Worm (Caenorhabditis elegans) whole organism, L3 larva: ENCODE measurements around the gene R11G10.3.

Experiments used
- R02D3.7 ChIP-seq: fragments of 150-350 bp; optimal IDR thresholded peaks from 2 replicates; lab custom pipeline; 2014; ENCODE audit warnings: missing biosample characterization, missing genetic modification characterization
- ZK546.5 ChIP-seq: sonication (generic microtip); optimal IDR thresholded peaks from 2 replicates; lab custom pipeline; 2017; ENCODE audit warnings: missing biosample characterization, missing genetic modification characterization
- aly-2 ChIP-seq: fragments of 150-350 bp; optimal IDR thresholded peaks from 2 replicates; lab custom pipeline; 2014; ENCODE audit warnings: missing biosample characterization, missing genetic modification characterization
- ama-1 ChIP-seq: fragments of 150-350 bp; optimal IDR thresholded peaks from 2 replicates; lab custom pipeline; 2018
- ceh-28 ChIP-seq: fragments of 150-350 bp; optimal IDR thresholded peaks from 2 replicates; lab custom pipeline; 2014; ENCODE audit warnings: missing biosample characterization, missing genetic modification reagents, missing genetic modification characterization
- ceh-82 ChIP-seq: fragments of 150-350 bp; optimal IDR thresholded peaks from 2 replicates; lab custom pipeline; 2014; ENCODE audit warnings: missing biosample characterization, missing genetic modification characterization
- ceh-9 ChIP-seq: sonication (generic microtip); optimal IDR thresholded peaks from 2 replicates; lab custom pipeline; 2018; ENCODE audit warnings: missing biosample characterization, missing genetic modification characterization
- daf-12 ChIP-seq: fragments of 150-350 bp; optimal IDR thresholded peaks from 2 replicates; lab custom pipeline; 2014; ENCODE audit warnings: missing biosample characterization, missing genetic modification reagents, missing genetic modification characterization
- egl-5 ChIP-seq: fragments of 150-350 bp; optimal IDR thresholded peaks from 2 replicates; lab custom pipeline; 2017; ENCODE audit warnings: missing biosample characterization, missing genetic modification reagents, missing genetic modification characterization, inconsistent platforms
- eor-1 ChIP-seq, 2 experiments: fragments of 150-350 bp; optimal IDR thresholded peaks; 2 replicates each; lab custom pipeline; 2014 to 2018; ENCODE audit warnings: missing biosample characterization in 2 of 2, missing genetic modification characterization in 2 of 2
- fkh-10 ChIP-seq: sonication (generic microtip); optimal IDR thresholded peaks from 2 replicates; lab custom pipeline; 2017; ENCODE audit warnings: missing biosample characterization, missing genetic modification reagents, missing genetic modification characterization
- fkh-2 ChIP-seq: fragments of 150-350 bp; optimal IDR thresholded peaks from 2 replicates; lab custom pipeline; 2014; ENCODE audit warnings: missing biosample characterization, missing genetic modification reagents, missing genetic modification characterization
- fos-1 ChIP-seq: fragments of 150-350 bp; optimal IDR thresholded peaks from 2 replicates; lab custom pipeline; 2014; ENCODE audit warnings: missing biosample characterization, missing genetic modification characterization
- hmg-11 ChIP-seq: sonication (generic microtip); optimal IDR thresholded peaks from 2 replicates; lab custom pipeline; 2016; ENCODE audit warnings: missing genetic modification characterization, missing compliant biosample characterization
- jun-1 ChIP-seq: fragments of 150-350 bp; optimal IDR thresholded peaks from 2 replicates; lab custom pipeline; 2014; ENCODE audit warnings: missing biosample characterization, missing genetic modification reagents, missing genetic modification characterization
- lin-39 ChIP-seq: fragments of 150-350 bp; optimal IDR thresholded peaks from 2 replicates; lab custom pipeline; 2018; ENCODE audit warnings: missing biosample characterization, missing genetic modification reagents, missing genetic modification characterization
- lsy-12 ChIP-seq: sonication (generic microtip); optimal IDR thresholded peaks from 2 replicates; lab custom pipeline; 2016; ENCODE audit warnings: mild to moderate bottlenecking, missing genetic modification characterization, missing compliant biosample characterization
- mdl-1 ChIP-seq: fragments of 150-350 bp; optimal IDR thresholded peaks from 2 replicates; lab custom pipeline; 2014; ENCODE audit warnings: missing biosample characterization, missing genetic modification characterization
- nfya-1 ChIP-seq: sonication (generic microtip); optimal IDR thresholded peaks from 2 replicates; lab custom pipeline; 2017; ENCODE audit warnings: missing genetic modification characterization, mild to moderate bottlenecking, missing compliant biosample characterization, antibody characterized with exemption, moderate library complexity; ENCODE audit not compliant: insufficient read depth
- nhr-11 ChIP-seq: fragments of 150-350 bp; optimal IDR thresholded peaks from 2 replicates; lab custom pipeline; 2014; ENCODE audit warnings: missing biosample characterization, missing genetic modification characterization
- nhr-12 ChIP-seq: fragments of 150-350 bp; optimal IDR thresholded peaks from 2 replicates; lab custom pipeline; 2014; ENCODE audit warnings: missing biosample characterization, missing genetic modification characterization
- nhr-23 ChIP-seq: fragments of 150-350 bp; optimal IDR thresholded peaks from 2 replicates; lab custom pipeline; 2014; ENCODE audit warnings: missing biosample characterization, missing genetic modification reagents, missing genetic modification characterization
- nhr-237 ChIP-seq: fragments of 150-350 bp; optimal IDR thresholded peaks from 2 replicates; lab custom pipeline; 2014; ENCODE audit warnings: missing biosample characterization, missing genetic modification characterization
- nhr-28 ChIP-seq: fragments of 150-350 bp; optimal IDR thresholded peaks from 2 replicates; lab custom pipeline; 2014; ENCODE audit warnings: missing biosample characterization, missing genetic modification characterization
- nhr-43 ChIP-seq: sonication (generic microtip); optimal IDR thresholded peaks from 2 replicates; lab custom pipeline; 2016; ENCODE audit warnings: mild to moderate bottlenecking, missing genetic modification characterization, missing compliant biosample characterization; ENCODE audit not compliant: poor library complexity, severe bottlenecking
- nhr-67 ChIP-seq: fragments of 150-350 bp; optimal IDR thresholded peaks from 2 replicates; lab custom pipeline; 2014; ENCODE audit warnings: missing biosample characterization, missing genetic modification characterization
- nhr-76 ChIP-seq: fragments of 150-350 bp; sonication (generic microtip); optimal IDR thresholded peaks from 5 replicates; lab custom pipeline; 2014; ENCODE audit warnings: missing biosample characterization, missing genetic modification characterization
- nhr-77 ChIP-seq: fragments of 150-350 bp; optimal IDR thresholded peaks from 2 replicates; lab custom pipeline; 2014; ENCODE audit warnings: missing biosample characterization, missing genetic modification characterization
- pha-4 ChIP-seq: fragments of 150-350 bp; optimal IDR thresholded peaks from 2 replicates; lab custom pipeline; 2014; ENCODE audit warnings: missing biosample characterization, missing genetic modification reagents, missing genetic modification characterization
- pqm-1 ChIP-seq: fragments of 150-350 bp; optimal IDR thresholded peaks from 2 replicates; lab custom pipeline; 2017; ENCODE audit warnings: missing biosample characterization, missing genetic modification characterization, inconsistent platforms
- skn-1 ChIP-seq: fragments of 150-350 bp; optimal IDR thresholded peaks from 2 replicates; lab custom pipeline; 2014; ENCODE audit warnings: missing biosample characterization, missing genetic modification characterization
- tbx-2 ChIP-seq: sonication (generic microtip); optimal IDR thresholded peaks from 2 replicates; lab custom pipeline; 2016; ENCODE audit warnings: mild to moderate bottlenecking, missing genetic modification characterization, missing compliant biosample characterization
- unc-39 ChIP-seq: sonication (generic microtip); optimal IDR thresholded peaks from 4 replicates; lab custom pipeline; 2017; ENCODE audit warnings: missing biosample characterization, missing genetic modification characterization
- unc-62 ChIP-seq: fragments of 150-350 bp; sonication (generic microtip); optimal IDR thresholded peaks from 4 replicates; lab custom pipeline; 2014; ENCODE audit warnings: missing biosample characterization, missing genetic modification reagents, missing genetic modification characterization
- ztf-11 ChIP-seq: fragments of 150-350 bp; optimal IDR thresholded peaks from 2 replicates; lab custom pipeline; 2014; ENCODE audit warnings: missing biosample characterization, missing genetic modification characterization
- ztf-4 ChIP-seq: fragments of 150-350 bp; optimal IDR thresholded peaks from 2 replicates; lab custom pipeline; 2014; ENCODE audit warnings: missing biosample characterization, missing genetic modification characterization

The R11G10.3 gene

DNA sequence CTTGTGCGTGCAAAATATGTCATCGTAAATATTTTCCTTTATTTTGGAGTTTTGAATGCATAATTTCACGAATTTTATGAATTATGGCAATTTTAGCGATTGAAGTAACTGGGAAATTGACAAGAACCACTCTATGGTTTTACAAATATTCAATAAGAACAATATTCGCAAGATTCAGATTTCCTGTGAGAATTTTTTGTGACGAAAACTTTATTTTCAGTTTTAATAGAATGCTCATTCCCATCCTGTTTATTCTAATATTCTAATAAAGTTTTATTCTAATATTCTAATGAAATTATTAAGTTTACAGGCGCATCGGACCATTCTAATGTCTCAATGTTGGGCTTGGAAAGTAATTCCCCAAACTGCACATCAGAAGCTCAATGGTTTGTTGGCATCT lies at the start of gene R11G10.3:
R11G10.3 (plus strand) TSS at position 301 of the 400 bp plus-strand sequence.
- no peak for TF ChIP-seq unc-62
- no peak for TF ChIP-seq ceh-28 (tag; lab: Kevin White, UChicago)
- no peak for TF ChIP-seq mdl-1 (tag; lab: Kevin White, UChicago)
- no peak for TF ChIP-seq R02D3.7 (tag; lab: Kevin White, UChicago)
- TF ChIP-seq nhr-11 (tag; lab: Kevin White, UChicago): no peak
- TF ChIP-seq, all 47 proteins: peak for 0

DNA sequence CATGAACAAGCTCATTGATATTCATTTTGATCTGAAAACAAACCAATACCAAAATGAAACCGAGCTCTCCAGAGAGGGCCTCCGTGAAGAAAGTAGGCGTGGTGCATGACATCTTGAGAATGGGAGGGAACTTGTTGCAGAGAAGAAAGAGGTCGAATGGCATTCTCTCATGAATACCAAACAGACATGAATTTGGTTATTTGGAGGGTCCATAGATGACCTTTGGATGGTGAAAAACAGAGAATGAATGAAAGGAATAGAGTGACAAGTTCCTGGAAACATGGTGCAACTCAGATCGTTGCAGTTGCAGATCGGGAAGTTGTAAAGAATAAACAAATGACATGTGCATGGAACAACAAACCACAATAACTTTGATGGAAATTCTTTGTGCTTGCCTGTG lies 46.9 kb upstream of the R11G10.3 start, which contains the start of gene T10G3.8:
T10G3.8 (minus strand) TSS at position 101 of the 400 bp plus-strand sequence.
- TF ChIP-seq R02D3.7 (tag; lab: Kevin White, UChicago) (no peak), nhr-11 (tag; lab: Kevin White, UChicago) (no peak), nhr-237 (tag; lab: Kevin White, UChicago) (no peak), nhr-23 (tag; lab: Kevin White, UChicago) (no peak), lin-39 (tag; lab: Kevin White, UChicago) (no peak), nfya-1 (tag; lab: Kevin White, UChicago) (no peak), ztf-4 (tag; lab: Kevin White, UChicago) (no peak), hmg-11 (tag; lab: Kevin White, UChicago) (no peak), fkh-2 (no peak), egl-5 (no peak), nhr-67 (tag; lab: Kevin White, UChicago) (no peak), daf-12 (no peak), unc-39 (tag; lab: Kevin White, UChicago) (no peak)

DNA sequence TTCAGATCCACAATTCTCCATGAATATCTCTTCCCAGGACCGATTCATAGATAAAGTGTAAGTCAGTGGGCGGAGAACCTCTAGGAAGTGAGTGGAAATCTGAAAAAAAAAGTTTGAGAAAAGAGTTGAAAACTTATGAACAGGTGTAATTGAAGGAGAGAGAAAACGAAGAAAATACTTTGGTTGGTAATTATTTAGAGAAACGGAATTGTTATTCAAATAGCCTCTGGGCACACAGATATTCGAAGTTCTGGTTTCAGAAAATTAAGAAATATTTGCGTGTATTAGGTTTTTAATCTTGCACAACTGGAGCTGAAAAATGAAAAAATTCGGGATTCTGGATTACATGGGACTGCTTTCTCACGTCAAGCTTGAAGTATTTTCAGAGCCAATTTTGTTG lies 43.5 kb upstream of the R11G10.3 start, which contains the start of gene T10G3.2:
T10G3.2 (minus strand) TSS at position 101 of the 400 bp plus-strand sequence.
- no peak for TF ChIP-seq fos-1
- TF ChIP-seq pqm-1 (tag; lab: Kevin White, UChicago): no peak
- no peak for TF ChIP-seq lin-39 (tag; lab: Kevin White, UChicago)
- TF ChIP-seq ama-1 (lab: Kevin White, UChicago): no peak
- no peak for TF ChIP-seq ztf-11 (tag; lab: Kevin White, UChicago)
- TF ChIP-seq aly-2 (tag; lab: Kevin White, UChicago): no peak
- TF ChIP-seq nhr-67 (tag; lab: Kevin White, UChicago): no peak
- no peak for TF ChIP-seq eor-1 (tag; optimal IDR thresholded peaks at IDR 0.05; lab: Kevin White, UChicago)

DNA sequence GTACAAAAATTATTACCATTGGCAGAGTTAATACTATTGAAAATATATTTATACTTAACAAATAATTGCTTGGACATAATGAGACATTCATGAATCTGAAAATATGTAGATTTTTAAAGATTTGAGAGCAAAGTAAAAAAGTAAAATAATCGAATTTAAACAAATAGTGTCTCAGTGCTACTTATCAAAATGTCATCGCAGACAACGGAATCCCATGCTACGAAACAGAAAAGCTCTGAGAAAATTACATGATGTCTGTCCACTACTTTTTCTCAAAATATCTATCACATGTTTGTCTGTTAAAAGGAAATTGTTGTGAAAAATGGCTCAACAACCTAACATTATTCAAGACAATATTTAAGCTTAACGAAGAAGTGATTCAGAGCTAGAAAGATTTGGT lies 39.0 kb upstream of the R11G10.3 start, which contains the start of gene T10G3.4:
T10G3.4 (minus strand) TSS at position 101 of the 400 bp plus-strand sequence.
- TF ChIP-seq skn-1 (no peak), fos-1 (no peak), ztf-11 (tag; lab: Kevin White, UChicago) (no peak), ceh-9 (tag; lab: Kevin White, UChicago) (no peak), ama-1 (lab: Kevin White, UChicago) (no peak), nhr-67 (tag; lab: Kevin White, UChicago) (no peak), nhr-77 (tag; lab: Kevin White, UChicago) (no peak), fkh-10 (GFP tag; lab: Kevin White, UChicago) (no peak), unc-62 (no peak), nhr-12 (tag; lab: Kevin White, UChicago) (no peak), ZK546.5 (no peak), lsy-12 (tag; lab: Kevin White, UChicago) (no peak), jun-1 (tag; lab: Kevin White, UChicago) (no peak), tbx-2 (tag; lab: Kevin White, UChicago) (no peak), hmg-11 (tag; lab: Kevin White, UChicago) (no peak)

DNA sequence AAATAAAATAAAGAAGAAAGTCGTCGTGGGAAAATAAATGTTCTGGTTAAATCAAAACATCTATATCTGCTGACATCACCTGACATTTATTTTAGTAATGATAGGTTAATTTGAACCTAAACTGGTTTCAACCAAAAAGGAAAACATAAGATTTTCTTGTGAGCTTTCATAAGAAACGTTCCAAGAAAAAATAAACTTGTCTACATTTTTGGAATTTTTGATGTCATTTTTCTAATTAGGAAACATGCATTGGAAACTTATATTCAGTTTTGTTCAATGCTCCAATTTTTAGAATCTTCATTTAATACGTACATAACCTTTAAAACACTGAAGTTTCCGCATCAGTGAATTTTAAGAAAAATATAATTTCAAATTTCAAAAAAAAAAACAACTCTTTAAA lies 37.6 kb upstream of the R11G10.3 start:
- TF ChIP-seq nhr-28: no peak
- no peak for TF ChIP-seq nhr-237 (tag; lab: Kevin White, UChicago)
- TF ChIP-seq nhr-11 (tag; lab: Kevin White, UChicago): no peak
- TF ChIP-seq pha-4 (tag; lab: Kevin White, UChicago): no peak
- TF ChIP-seq ceh-82: no peak
- TF ChIP-seq lsy-12 (tag; lab: Kevin White, UChicago): no peak
- no peak for TF ChIP-seq nhr-43 (tag; lab: Kevin White, UChicago)
- TF ChIP-seq pqm-1 (tag; lab: Kevin White, UChicago): no peak
- TF ChIP-seq fkh-2: no peak
- TF ChIP-seq fkh-10 (GFP tag; lab: Kevin White, UChicago): no peak
- no peak for TF ChIP-seq skn-1
- TF ChIP-seq nhr-76: no peak
- no peak for TF ChIP-seq nfya-1 (tag; lab: Kevin White, UChicago)
- TF ChIP-seq daf-12: no peak
- no peak for TF ChIP-seq ama-1 (lab: Kevin White, UChicago)
- TF ChIP-seq ztf-4 (tag; lab: Kevin White, UChicago): no peak
- no peak for TF ChIP-seq lin-39 (tag; lab: Kevin White, UChicago)
- TF ChIP-seq ceh-9 (tag; lab: Kevin White, UChicago): no peak
- TF ChIP-seq, all 47 proteins: peak for 0
